Worm (Caenorhabditis elegans) whole organism, late embryonic: Measurements from ENCODE around the gene H40L08.3.

Source experiments
- C08G9.2 ChIP-seq: sonication (generic microtip); optimal IDR thresholded peaks from 2 replicates; lab custom pipeline; 2016; ENCODE audit warnings: mild to moderate bottlenecking, missing genetic modification characterization, moderate library complexity, missing compliant biosample characterization
- C38D4.7 ChIP-seq: fragments of 200-800 bp; sonication (Bioruptor generic); optimal IDR thresholded peaks from 2 replicates; lab custom pipeline; 2018; ENCODE audit warnings: mild to moderate bottlenecking, missing genetic modification characterization, moderate library complexity, missing compliant biosample characterization
- F13H6.1 ChIP-seq: sonication (generic microtip); optimal IDR thresholded peaks from 2 replicates; lab custom pipeline; 2016; ENCODE audit warnings: missing genetic modification characterization, missing compliant biosample characterization
- T23F11.4 ChIP-seq: fragments of 200-800 bp; sonication (Bioruptor generic); optimal IDR thresholded peaks from 2 replicates; lab custom pipeline; 2018; ENCODE audit warnings: mild to moderate bottlenecking, missing genetic modification characterization, missing compliant biosample characterization
- ama-1 ChIP-seq: fragments of 150-350 bp; optimal IDR thresholded peaks from 2 replicates; lab custom pipeline; 2014
- ceh-14 ChIP-seq: sonication (generic microtip); optimal IDR thresholded peaks from 2 replicates; lab custom pipeline; 2016; ENCODE audit warnings: missing genotype, missing genetic modification characterization, missing compliant biosample characterization
- ceh-18 ChIP-seq: sonication (generic microtip); optimal IDR thresholded peaks from 2 replicates; lab custom pipeline; 2016; ENCODE audit warnings: missing genetic modification characterization, missing compliant biosample characterization
- ceh-2 ChIP-seq: sonication (generic microtip); optimal IDR thresholded peaks from 2 replicates; lab custom pipeline; 2016; ENCODE audit warnings: missing genotype, missing genetic modification characterization, missing compliant biosample characterization
- ceh-22 ChIP-seq: sonication (generic microtip); optimal IDR thresholded peaks from 2 replicates; lab custom pipeline; 2017; ENCODE audit warnings: missing biosample characterization, missing genetic modification characterization
- ceh-30 ChIP-seq: fragments of 150-350 bp; optimal IDR thresholded peaks from 2 replicates; lab custom pipeline; 2014; ENCODE audit warnings: missing biosample characterization, missing genetic modification characterization
- ceh-31 ChIP-seq: sonication (generic microtip); optimal IDR thresholded peaks from 2 replicates; lab custom pipeline; 2016; ENCODE audit warnings: missing genetic modification characterization, missing compliant biosample characterization
- ceh-34 ChIP-seq: sonication (generic microtip); optimal IDR thresholded peaks from 2 replicates; lab custom pipeline; 2016; ENCODE audit warnings: mild to moderate bottlenecking, missing genetic modification characterization, missing compliant biosample characterization
- ceh-45 ChIP-seq: fragments of 200-800 bp; sonication (Bioruptor generic); IDR thresholded peaks from 2 replicates; pipeline ENCODE4 v1.3.6; 2022; ENCODE audit warnings: missing genetic modification reagents, missing genetic modification characterization, missing compliant biosample characterization
- ceh-6 ChIP-seq: fragments of 200-800 bp; sonication (Bioruptor generic); optimal IDR thresholded peaks from 2 replicates; lab custom pipeline; 2018; ENCODE audit warnings: mild to moderate bottlenecking, missing genetic modification characterization, missing compliant biosample characterization
- elt-2 ChIP-seq: sonication (generic microtip); optimal IDR thresholded peaks from 2 replicates; lab custom pipeline; 2016; ENCODE audit warnings: missing genetic modification reagents, missing genetic modification characterization, missing compliant biosample characterization
- elt-4 ChIP-seq: sonication (generic microtip); optimal IDR thresholded peaks from 2 replicates; lab custom pipeline; 2016; ENCODE audit warnings: missing genetic modification characterization, missing compliant biosample characterization
- eyg-1 ChIP-seq: sonication (generic microtip); optimal IDR thresholded peaks from 2 replicates; lab custom pipeline; 2016; ENCODE audit warnings: missing genotype, missing genetic modification characterization, missing compliant biosample characterization
- fax-1 ChIP-seq: sonication (generic microtip); optimal IDR thresholded peaks from 2 replicates; lab custom pipeline; 2016; ENCODE audit warnings: missing genotype, missing genetic modification characterization, missing compliant biosample characterization
- fkh-10 ChIP-seq: fragments of 150-350 bp; optimal IDR thresholded peaks from 2 replicates; lab custom pipeline; 2014; ENCODE audit warnings: missing biosample characterization, missing genetic modification reagents, missing genetic modification characterization
- fkh-6 ChIP-seq: sonication (generic microtip); optimal IDR thresholded peaks from 2 replicates; lab custom pipeline; 2016; ENCODE audit warnings: missing genetic modification characterization, missing compliant biosample characterization
- hlh-13 ChIP-seq: fragments of 200-800 bp; sonication (Bioruptor generic); optimal IDR thresholded peaks from 2 replicates; lab custom pipeline; 2018; ENCODE audit warnings: mild to moderate bottlenecking, missing genetic modification characterization, missing compliant biosample characterization
- hlh-6 ChIP-seq: sonication (generic microtip); optimal IDR thresholded peaks from 2 replicates; lab custom pipeline; 2016; ENCODE audit warnings: missing genotype, missing genetic modification characterization, missing compliant biosample characterization
- hlh-8 ChIP-seq: sonication (generic microtip); optimal IDR thresholded peaks from 2 replicates; lab custom pipeline; 2016; ENCODE audit warnings: missing genotype, missing genetic modification characterization, missing compliant biosample characterization
- lim-6 ChIP-seq: sonication (generic microtip); optimal IDR thresholded peaks from 2 replicates; lab custom pipeline; 2016; ENCODE audit warnings: missing genetic modification characterization, missing compliant biosample characterization
- madf-2 ChIP-seq: sonication (generic microtip); optimal IDR thresholded peaks from 2 replicates; lab custom pipeline; 2017; ENCODE audit warnings: missing genetic modification characterization, missing compliant biosample characterization
- nfya-1 ChIP-seq: sonication (generic microtip); optimal IDR thresholded peaks from 2 replicates; lab custom pipeline; 2017; ENCODE audit warnings: missing genetic modification characterization, mild to moderate bottlenecking, missing compliant biosample characterization, antibody characterized with exemption, moderate library complexity
- nhr-11 ChIP-seq: fragments of 150-350 bp; optimal IDR thresholded peaks from 2 replicates; lab custom pipeline; 2014; ENCODE audit warnings: missing biosample characterization, missing genetic modification characterization
- nhr-232 ChIP-seq: sonication (generic microtip); optimal IDR thresholded peaks from 2 replicates; lab custom pipeline; 2016; ENCODE audit warnings: missing genetic modification characterization, missing compliant biosample characterization
- npax-4 ChIP-seq: sonication (generic microtip); optimal IDR thresholded peaks from 2 replicates; lab custom pipeline; 2016; ENCODE audit warnings: missing genetic modification characterization, missing compliant biosample characterization
- odd-2 ChIP-seq: sonication (generic microtip); optimal IDR thresholded peaks from 2 replicates; lab custom pipeline; 2017; ENCODE audit warnings: antibody characterized with exemption, mild to moderate bottlenecking, missing genetic modification characterization, missing compliant biosample characterization
- pha-2 ChIP-seq: sonication (generic microtip); optimal IDR thresholded peaks from 2 replicates; lab custom pipeline; 2017; ENCODE audit warnings: mild to moderate bottlenecking, missing genetic modification characterization, missing compliant biosample characterization
- pha-4 ChIP-seq: fragments of 150-350 bp; optimal IDR thresholded peaks from 2 replicates; lab custom pipeline; 2018; ENCODE audit warnings: missing biosample characterization, missing genetic modification reagents, missing genetic modification characterization
- ref-2 ChIP-seq: sonication (generic microtip); optimal IDR thresholded peaks from 2 replicates; lab custom pipeline; 2016; ENCODE audit warnings: missing genetic modification characterization, missing compliant biosample characterization
- sdc-2 ChIP-seq: sonication (generic microtip); optimal IDR thresholded peaks from 2 replicates; lab custom pipeline; 2016; ENCODE audit warnings: missing genotype, missing genetic modification characterization, missing compliant biosample characterization
- tbx-7 ChIP-seq: sonication (generic microtip); optimal IDR thresholded peaks from 2 replicates; lab custom pipeline; 2016; ENCODE audit warnings: missing genotype, missing genetic modification characterization, missing compliant biosample characterization
- ttx-3 ChIP-seq: sonication (generic microtip); optimal IDR thresholded peaks from 2 replicates; lab custom pipeline; 2016; ENCODE audit warnings: missing genetic modification reagents, missing genetic modification characterization, missing compliant biosample characterization
- unc-3 ChIP-seq, 2 experiments: fragments of 200-800 bp in 1 of 2; sonication (Bioruptor generic) in 1 of 2; sonication (generic microtip) in 1 of 2; conservative IDR thresholded peaks in 1 of 2; optimal IDR thresholded peaks in 1 of 2; 2 replicates each; pipeline versions ENCODE4 v1.3.6 to Lab custom; 2016 to 2022; ENCODE audit warnings: missing compliant biosample characterization in 2 of 2, missing genetic modification characterization in 2 of 2, missing genetic modification reagents in 1 of 2
- unc-42 ChIP-seq: sonication (generic microtip); optimal IDR thresholded peaks from 2 replicates; lab custom pipeline; 2016; ENCODE audit warnings: missing genotype, missing genetic modification characterization, missing compliant biosample characterization
- unc-55 ChIP-seq: sonication (generic microtip); optimal IDR thresholded peaks from 2 replicates; lab custom pipeline; 2017; ENCODE audit warnings: missing biosample characterization, missing genetic modification reagents, missing genetic modification characterization

The H40L08.3 gene

ce11 chrX:15069242-15069641 is 6.7 kb downstream of the H40L08.3 start, which contains the start of gene mam-6:
mam-6 (minus strand) TSS chrX:15069342.
- no peak for TF ChIP-seq ceh-2 (tag; lab: Kevin White, UChicago)
- TF ChIP-seq ceh-18 (tag; lab: Kevin White, UChicago), result no peak
- no peak for TF ChIP-seq nfya-1 (tag; lab: Kevin White, UChicago)
- no peak for TF ChIP-seq nhr-232 (tag; lab: Kevin White, UChicago)
- TF ChIP-seq madf-2 (tag; lab: Kevin White, UChicago), result no peak
- TF ChIP-seq odd-2 (tag; lab: Kevin White, UChicago), result no peak
- TF ChIP-seq lim-6, result no peak
- TF ChIP-seq ama-1 (lab: Kevin White, UChicago), result no peak
- TF ChIP-seq ceh-31, result no peak
- no peak for TF ChIP-seq ref-2
- TF ChIP-seq hlh-8 (tag; lab: Kevin White, UChicago), result no peak
- TF ChIP-seq ceh-6 (GFP tag; lab: Kevin White, UChicago), result no peak
- TF ChIP-seq unc-42 (tag; lab: Kevin White, UChicago), result no peak
- TF ChIP-seq F13H6.1, result no peak
- TF ChIP-seq ceh-45 (GFP tag; lab: Robert Waterston, UW), result no peak

DNA sequence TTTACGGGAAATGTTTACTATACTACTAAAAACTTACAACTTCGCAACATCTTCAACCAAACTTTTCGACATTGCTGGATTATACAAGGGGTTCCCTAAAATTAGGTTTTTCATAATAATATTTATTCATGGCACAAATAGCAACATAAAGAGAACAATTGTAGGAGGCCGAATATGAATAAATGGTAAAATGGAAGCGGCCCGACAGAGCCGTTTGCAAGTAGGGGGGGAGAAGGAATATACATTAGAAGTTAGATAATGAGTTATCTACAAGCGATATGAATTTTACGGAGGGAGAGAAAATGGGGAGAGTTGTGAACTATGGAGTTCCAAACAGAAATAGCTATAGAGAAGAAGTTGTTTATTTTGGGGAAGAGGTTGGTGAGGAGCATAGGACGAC is 15.6 kb downstream of the H40L08.3 start, which contains the start of gene fbxa-96:
TSS of gene fbxa-96 (minus strand) at position 101 of the 400 bp plus-strand sequence.
- no peak for TF ChIP-seq odd-2 (tag; lab: Kevin White, UChicago)
- TF ChIP-seq C38D4.7 (GFP tag; lab: Kevin White, UChicago), result no peak
- no peak for TF ChIP-seq ceh-30 (tag; lab: Kevin White, UChicago)
- TF ChIP-seq, all 69 proteins: peak for 0

- TF ChIP-seq fkh-6 (tag; lab: Kevin White, UChicago) (no peak), sdc-2 (tag; lab: Kevin White, UChicago) (no peak), hlh-13 (GFP tag; lab: Kevin White, UChicago) (no peak), nhr-11 (tag; lab: Kevin White, UChicago) (no peak), unc-55 (GFP tag; lab: Kevin White, UChicago) (no peak), hlh-8 (tag; lab: Kevin White, UChicago) (no peak), C08G9.2 (tag; lab: Kevin White, UChicago) (no peak), tbx-7 (tag; lab: Kevin White, UChicago) (no peak), ceh-22 (tag; lab: Kevin White, UChicago) (no peak), T23F11.4 (GFP tag; lab: Kevin White, UChicago) (no peak), madf-2 (tag; lab: Kevin White, UChicago) (no peak), odd-2 (tag; lab: Kevin White, UChicago) (no peak), ref-2 (no peak), eyg-1 (no peak), pha-4 (no peak), ama-1 (lab: Kevin White, UChicago) (no peak), ttx-3 (no peak), unc-3 (GFP tag; conservative IDR thresholded peaks at IDR 0.05; lab: Robert Waterston, UW) (no peak), unc-3 (tag; optimal IDR thresholded peaks at IDR 0.05; lab: Kevin White, UChicago) (no peak)
Observed at ce11 chrX:15057900-15058299, 18.0 kb downstream of the H40L08.3 start.

- no peak for TF ChIP-seq fkh-10 (GFP tag; lab: Kevin White, UChicago)
- TF ChIP-seq ceh-6 (GFP tag; lab: Kevin White, UChicago), result no peak
- no peak for TF ChIP-seq pha-4
- TF ChIP-seq npax-4, result no peak
- no peak for TF ChIP-seq ceh-34 (tag; lab: Kevin White, UChicago)
- no peak for TF ChIP-seq ttx-3
- TF ChIP-seq pha-2, result no peak
- TF ChIP-seq eyg-1, result no peak
- no peak for TF ChIP-seq unc-42 (tag; lab: Kevin White, UChicago)
- TF ChIP-seq elt-2 (tag; lab: Kevin White, UChicago), result no peak
- no peak for TF ChIP-seq F13H6.1
- TF ChIP-seq hlh-8 (tag; lab: Kevin White, UChicago), result no peak
- no peak for TF ChIP-seq fax-1 (tag; lab: Kevin White, UChicago)
- TF ChIP-seq hlh-6 (tag; lab: Kevin White, UChicago), result no peak
- TF ChIP-seq ceh-22 (tag; lab: Kevin White, UChicago), result no peak
- no peak for TF ChIP-seq C38D4.7 (GFP tag; lab: Kevin White, UChicago)
- no peak for TF ChIP-seq elt-4
- TF ChIP-seq ceh-14 (tag; lab: Kevin White, UChicago), result no peak
Observed at ce11 chrX:15056737-15057136, 19.2 kb downstream of the H40L08.3 start, which contains the start of gene H03G16.5. H03G16.5 (minus strand) TSS chrX:15056837.
